Fruit fly (Drosophila melanogaster): ENCODE data around the gene Taf2.

Taf2 gene

dm6 chr3L:9848744-9849143 lies 39.7 kb downstream of the Taf2 start:
- TF ChIP-seq CG32121 (GFP tag; IDR thresholded peaks at IDR 0.05) (no peak), CG8159 (tag; optimal IDR thresholded peaks at IDR 0.05) (peak; percentile 84), D1 (tag; optimal IDR thresholded peaks at IDR 0.05) (peak; percentile 46), CG17806 (tag; optimal IDR thresholded peaks at IDR 0.05) (peak; percentile 74), EcR (GFP tag; optimal IDR thresholded peaks at IDR 0.05) (peak; percentile 43), CG15710 (tag; optimal IDR thresholded peaks at IDR 0.05) (peak; percentile 73), CG4496 (GFP tag; IDR thresholded peaks at IDR 0.05) (peak; percentile 81; the same call in 2 of the 3 replicates), CG12605 (GFP tag; IDR thresholded peaks at IDR 0.05) (peak; percentile 93), CG34367 (tag; optimal IDR thresholded peaks at IDR 0.05) (peak; percentile 76), Ets98B (GFP tag; IDR thresholded peaks at IDR 0.05) (peak; percentile 65), Snoo (tag; optimal IDR thresholded peaks at IDR 0.05) (no peak), CG14655 (GFP tag; optimal IDR thresholded peaks at IDR 0.05) (peak; percentile 90), CG9948 (tag; optimal IDR thresholded peaks at IDR 0.05) (peak; percentile 73), CG10348 (GFP tag; IDR thresholded peaks at IDR 0.05) (no peak), Pif1A (GFP tag; optimal IDR thresholded peaks at IDR 0.05) (peak; percentile 91), gl (tag; optimal IDR thresholded peaks at IDR 0.05) (peak; percentile 97), CG8301 (tag; optimal IDR thresholded peaks at IDR 0.05) (peak; percentile 69), CG13204 (GFP tag; optimal IDR thresholded peaks at IDR 0.05) (peak; percentile 85), Pif1B (GFP tag; optimal IDR thresholded peaks at IDR 0.05) (peak; percentile 82), rn (GFP tag; IDR thresholded peaks at IDR 0.05) (peak; percentile 47; the same call in 1 of the 2 replicates), fd96Ca (GFP tag; IDR thresholded peaks at IDR 0.05) (peak; percentile 55; the same call in 2 of the 3 replicates)

DNA sequence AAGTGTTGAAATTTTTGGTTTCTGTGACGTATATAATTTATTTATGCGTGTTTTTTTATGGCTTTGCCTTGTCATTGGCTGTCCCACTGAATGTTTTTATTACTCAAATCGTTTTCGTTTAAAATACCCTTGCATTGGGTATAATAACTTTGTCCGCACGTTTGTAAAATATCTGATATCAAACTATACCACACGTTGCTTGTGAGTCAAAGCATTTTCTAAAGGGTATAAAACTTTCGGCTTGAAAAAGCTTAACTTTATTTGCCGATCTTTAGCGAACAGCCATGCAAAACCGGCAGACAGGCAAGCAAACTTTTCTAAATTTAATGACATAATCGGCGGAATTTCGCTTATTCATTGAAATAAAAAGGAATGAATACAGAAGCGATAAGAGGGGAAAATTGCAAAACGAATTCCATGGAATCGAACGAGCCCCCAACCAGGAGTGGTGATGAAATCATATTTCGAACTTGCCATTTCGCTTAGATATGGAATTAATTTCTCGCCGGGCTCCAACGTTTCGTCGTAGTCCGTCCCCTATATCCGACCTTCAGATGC lies 41.0 kb downstream of the Taf2 start:
- TF ChIP-seq CG4496 (GFP tag; IDR thresholded peaks at IDR 0.05): no peak
- TF ChIP-seq Pif1A (GFP tag; optimal IDR thresholded peaks at IDR 0.05): peak; percentile 1
- TF ChIP-seq fd96Ca (GFP tag; IDR thresholded peaks at IDR 0.05): 0 out of 3 replicates have a peak, but pooled peaks have one; percentile 25

DNA sequence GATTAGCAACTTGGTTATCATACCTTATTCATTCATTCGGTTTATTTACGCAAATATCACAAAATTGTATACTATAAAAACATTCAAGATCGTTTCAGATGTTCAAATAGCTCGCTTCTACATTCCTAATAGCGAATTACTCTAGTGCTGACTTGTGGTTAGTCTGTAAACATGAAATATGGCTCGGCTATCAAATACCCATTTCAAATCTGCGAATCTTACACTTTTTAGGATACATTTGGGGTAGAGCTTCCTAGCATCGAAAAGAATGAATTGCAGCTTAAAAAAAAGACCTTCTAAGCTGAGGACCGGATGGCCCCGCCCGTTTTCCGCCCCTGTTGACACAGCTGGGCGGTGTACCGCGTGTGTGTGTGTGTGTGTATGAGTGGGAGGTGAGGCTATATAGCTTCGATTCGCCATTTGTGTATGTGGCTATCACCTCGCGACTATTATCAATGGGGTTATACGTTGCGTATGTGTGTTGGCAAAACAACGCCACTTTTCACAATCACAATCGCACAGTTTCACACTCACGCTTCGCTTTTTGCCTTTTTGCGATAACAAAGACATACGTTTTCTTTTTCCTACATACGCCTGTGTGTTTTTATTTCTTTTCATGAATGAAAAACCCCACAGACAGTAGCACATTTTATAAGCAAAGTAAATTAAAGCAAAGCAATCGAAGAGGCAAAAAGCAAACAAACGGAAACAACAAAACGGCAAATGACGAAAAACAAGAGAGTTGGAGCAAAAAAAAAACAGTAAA lies 41.7 kb downstream of the Taf2 start:
- TF ChIP-seq rn (GFP tag; IDR thresholded peaks at IDR 0.05) (no peak), CG9948 (tag; optimal IDR thresholded peaks at IDR 0.05) (no peak), Pif1B (GFP tag; optimal IDR thresholded peaks at IDR 0.05) (no peak), CG8159 (tag; optimal IDR thresholded peaks at IDR 0.05) (peak; percentile 26), EcR (GFP tag; optimal IDR thresholded peaks at IDR 0.05) (peak; percentile 33), CG4496 (GFP tag; IDR thresholded peaks at IDR 0.05) (0 out of 3 replicates have a peak, but pooled peaks have one; percentile 25), CG12605 (GFP tag; IDR thresholded peaks at IDR 0.05) (no peak; the same call in 1 of the 2 replicates), CG15710 (tag; optimal IDR thresholded peaks at IDR 0.05) (no peak), gl (tag; optimal IDR thresholded peaks at IDR 0.05) (peak; percentile 44), CG32121 (GFP tag; IDR thresholded peaks at IDR 0.05) (no peak), CG10348 (GFP tag; IDR thresholded peaks at IDR 0.05) (no peak), CG8301 (tag; optimal IDR thresholded peaks at IDR 0.05) (peak; percentile 29), fd96Ca (GFP tag; IDR thresholded peaks at IDR 0.05) (no peak), CG13204 (GFP tag; optimal IDR thresholded peaks at IDR 0.05) (peak; percentile 24), Snoo (tag; optimal IDR thresholded peaks at IDR 0.05) (no peak), Pif1A (GFP tag; optimal IDR thresholded peaks at IDR 0.05) (no peak), Ets98B (GFP tag; IDR thresholded peaks at IDR 0.05) (no peak), CG17806 (tag; optimal IDR thresholded peaks at IDR 0.05) (no peak), D1 (tag; optimal IDR thresholded peaks at IDR 0.05) (no peak), CG34367 (tag; optimal IDR thresholded peaks at IDR 0.05) (peak; percentile 28), CG14655 (GFP tag; optimal IDR thresholded peaks at IDR 0.05) (no peak)

DNA sequence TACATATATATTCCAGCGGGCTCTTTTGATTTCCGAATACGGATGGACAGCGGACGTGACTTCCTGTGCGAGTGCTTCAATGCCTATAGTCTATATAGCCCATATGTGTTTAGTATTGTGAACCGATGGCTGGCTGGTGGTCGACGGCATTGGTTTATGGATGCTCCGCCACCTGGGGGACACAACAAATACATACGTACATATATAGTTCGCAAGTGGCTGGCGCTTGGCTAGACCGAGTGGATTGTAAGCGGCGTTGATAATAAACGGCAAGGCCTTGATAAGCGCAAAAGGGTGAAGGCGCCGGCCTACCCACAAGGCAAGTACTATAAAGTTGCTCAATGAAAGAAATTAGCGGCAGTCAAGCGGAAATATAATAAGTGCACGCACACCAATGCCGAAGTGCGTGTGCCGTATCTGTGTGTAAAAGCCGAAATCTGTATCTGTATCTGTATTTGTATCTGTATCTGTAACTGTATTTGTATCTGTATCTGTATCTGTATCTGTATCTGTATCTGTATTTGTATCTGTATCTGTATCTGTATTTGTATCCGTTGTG lies 42.4 kb downstream of the Taf2 start:
- TF ChIP-seq EcR (GFP tag; optimal IDR thresholded peaks at IDR 0.05): peak; percentile 26
- TF ChIP-seq Ets98B (GFP tag; IDR thresholded peaks at IDR 0.05): no peak

DNA sequence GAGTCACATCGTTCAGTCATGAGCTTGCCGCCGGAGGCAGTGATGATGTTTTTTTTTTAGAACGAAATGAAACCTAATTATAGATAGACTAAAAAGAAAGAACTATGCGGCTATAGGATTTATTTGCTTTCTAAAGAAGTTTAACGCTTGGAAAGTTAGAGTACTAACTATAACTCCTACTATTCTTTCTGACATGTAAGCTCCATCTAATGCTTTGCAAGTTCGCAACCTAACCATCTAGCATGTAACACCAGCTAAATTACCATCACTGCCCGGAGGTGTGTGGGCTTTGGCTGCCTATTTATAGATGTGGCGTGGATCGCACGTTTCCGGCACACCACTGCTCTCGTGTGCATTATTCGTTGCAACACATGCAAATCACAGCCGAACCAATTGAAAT lies 46.4 kb downstream of the Taf2 start:
- no peak for TF ChIP-seq CG9948 (tag; optimal IDR thresholded peaks at IDR 0.05)

DNA sequence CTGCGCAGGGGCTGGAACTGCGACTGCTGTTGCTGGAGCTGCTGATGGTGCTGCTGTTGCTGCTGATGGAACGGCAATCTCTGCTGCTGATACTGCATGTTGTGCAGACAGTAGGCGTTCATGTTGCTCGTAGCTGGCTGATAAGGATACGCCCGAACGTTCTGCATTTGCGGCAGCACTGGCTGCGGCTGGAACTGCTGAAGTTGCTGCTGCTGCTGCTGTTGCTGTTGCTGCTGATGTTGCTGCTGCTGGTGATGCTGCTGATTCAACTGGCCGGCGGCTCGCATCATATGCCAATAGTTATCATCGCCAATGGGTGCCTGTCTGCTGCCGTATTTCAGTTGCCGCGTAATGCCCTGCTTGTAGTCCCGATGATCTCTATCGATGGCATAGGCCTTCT lies 47.8 kb downstream of the Taf2 start:
- TF ChIP-seq CG12605 (GFP tag; IDR thresholded peaks at IDR 0.05): no peak
- TF ChIP-seq CG10348 (GFP tag; IDR thresholded peaks at IDR 0.05): no peak
- TF ChIP-seq CG15710 (tag; optimal IDR thresholded peaks at IDR 0.05): no peak
- no peak for TF ChIP-seq EcR (GFP tag; optimal IDR thresholded peaks at IDR 0.05)
- no peak for TF ChIP-seq CG13204 (GFP tag; optimal IDR thresholded peaks at IDR 0.05)
- TF ChIP-seq CG34367 (tag; optimal IDR thresholded peaks at IDR 0.05): no peak

Measured in whole organism, pupa.